Fruit fly (Drosophila melanogaster) whole organism, embryonic: ENCODE measurements around the gene CG14715.
A peak's percentile ranks its signal among the peaks of the same experiment; 100 is the strongest.

Experiments
- Bdp1 ChIP-seq: fragments of 200-800 bp; sonication (Bioruptor generic); optimal IDR thresholded peaks from 3 replicates; lab custom pipeline; 2016; ENCODE audit warnings: missing biosample characterization, missing genetic modification characterization
- CG10147 ChIP-seq: fragments of 200-800 bp; sonication (Bioruptor generic); optimal IDR thresholded peaks from 2 replicates; lab custom pipeline; 2019; ENCODE audit warnings: missing biosample characterization, mild to moderate bottlenecking, missing genetic modification characterization, moderate library complexity
- CG10366 ChIP-seq: fragments of 200-800 bp; sonication (Bioruptor generic); IDR thresholded peaks from 2 replicates; pipeline ENCODE4 v1.3.6; 2022; ENCODE audit warnings: missing biosample characterization, missing genetic modification characterization
- CG10565 ChIP-seq: fragments of 200-800 bp; sonication (Bioruptor generic); optimal IDR thresholded peaks from 3 replicates; lab custom pipeline; 2016; ENCODE audit warnings: missing biosample characterization, mild to moderate bottlenecking, missing genetic modification characterization
- CG10959 ChIP-seq: fragments of 200-800 bp; sonication (Bioruptor generic); IDR thresholded peaks from 2 replicates; pipeline ENCODE4 v1.3.6; 2022; ENCODE audit warnings: missing biosample characterization, missing genetic modification characterization
- CG11456 ChIP-seq: fragments of 200-800 bp; sonication (Bioruptor generic); IDR thresholded peaks from 3 replicates; pipeline ENCODE4 v1.3.6; 2022; ENCODE audit warnings: missing biosample characterization, missing genetic modification characterization
- CG12659 ChIP-seq: fragments of 200-800 bp; sonication (Bioruptor generic); optimal IDR thresholded peaks from 3 replicates; lab custom pipeline; 2017; ENCODE audit warnings: mild to moderate bottlenecking, missing biosample characterization, missing genetic modification reagents, missing genetic modification characterization
- CG16813 ChIP-seq: fragments of 200-800 bp; sonication (Bioruptor generic); IDR thresholded peaks from 3 replicates; pipeline ENCODE4 v1.3.6; 2022; ENCODE audit warnings: missing biosample characterization, missing genetic modification characterization; ENCODE audit not compliant: partially characterized antibody
- CG16815 ChIP-seq: fragments of 200-800 bp; sonication (Bioruptor generic); optimal IDR thresholded peaks from 3 replicates; lab custom pipeline; 2017; ENCODE audit warnings: missing biosample characterization, mild to moderate bottlenecking, missing genetic modification characterization
- CG17568 ChIP-seq: fragments of 200-800 bp; sonication (Bioruptor generic); optimal IDR thresholded peaks from 2 replicates; lab custom pipeline; 2018; ENCODE audit warnings: missing biosample characterization, mild to moderate bottlenecking, missing genetic modification characterization, moderate library complexity
- CG1792 ChIP-seq: fragments of 200-800 bp; sonication (Bioruptor generic); optimal IDR thresholded peaks from 2 replicates; lab custom pipeline; 2016; ENCODE audit warnings: missing biosample characterization, missing genetic modification characterization
- CG18011 ChIP-seq: fragments of 200-800 bp; sonication (Bioruptor generic); optimal IDR thresholded peaks from 2 replicates; lab custom pipeline; 2017; ENCODE audit warnings: missing biosample characterization, missing genetic modification characterization, mild to moderate bottlenecking, moderate library complexity, missing genotype
- CG18764 ChIP-seq: fragments of 200-800 bp; sonication (Bioruptor generic); optimal IDR thresholded peaks from 3 replicates; lab custom pipeline; 2016; ENCODE audit warnings: missing biosample characterization, missing genetic modification characterization
- CG2129 ChIP-seq: fragments of 200-800 bp; sonication (Bioruptor generic); IDR thresholded peaks from 2 replicates; pipeline ENCODE4 v1.3.6; 2022; ENCODE audit warnings: missing biosample characterization, missing genetic modification characterization; ENCODE audit not compliant: partially characterized antibody
- CG2678 ChIP-seq: fragments of 200-800 bp; sonication (Bioruptor generic); optimal IDR thresholded peaks from 3 replicates; lab custom pipeline; 2019; ENCODE audit warnings: missing biosample characterization, mild to moderate bottlenecking, missing genetic modification characterization, moderate library complexity
- CG30020 ChIP-seq: fragments of 200-800 bp; optimal IDR thresholded peaks from 2 replicates; lab custom pipeline; 2019; ENCODE audit warnings: missing biosample characterization, mild to moderate bottlenecking, missing genetic modification characterization, moderate library complexity
- CG3163 ChIP-seq: fragments of 200-800 bp; sonication (Bioruptor generic); optimal IDR thresholded peaks from 3 replicates; lab custom pipeline; 2016; ENCODE audit warnings: missing biosample characterization, missing genetic modification characterization
- CG3847 ChIP-seq: fragments of 200-800 bp; sonication (Bioruptor generic); IDR thresholded peaks from 2 replicates; pipeline ENCODE4 v1.3.6; 2022; ENCODE audit warnings: missing biosample characterization, missing genetic modification characterization
- CG4404 ChIP-seq: fragments of 200-800 bp; sonication (Bioruptor generic); IDR thresholded peaks from 2 replicates; pipeline ENCODE4 v1.3.6; 2022; ENCODE audit warnings: missing biosample characterization, missing genetic modification characterization
- CG4424 ChIP-seq: fragments of 200-800 bp; sonication (Bioruptor generic); optimal IDR thresholded peaks from 3 replicates; lab custom pipeline; 2016; ENCODE audit warnings: missing biosample characterization, missing genetic modification characterization
- CG4730 ChIP-seq: fragments of 200-800 bp; sonication (Bioruptor generic); IDR thresholded peaks from 2 replicates; pipeline ENCODE4 v1.3.6; 2022; ENCODE audit warnings: missing biosample characterization, missing genetic modification characterization
- CG6813 ChIP-seq: fragments of 200-800 bp; sonication (Bioruptor generic); optimal IDR thresholded peaks from 2 replicates; lab custom pipeline; 2017; ENCODE audit warnings: missing biosample characterization, missing genetic modification characterization, mild to moderate bottlenecking, moderate library complexity, missing genetic modification reagents
- CG7987 ChIP-seq: fragments of 200-800 bp; sonication (Bioruptor generic); optimal IDR thresholded peaks from 2 replicates; lab custom pipeline; 2018; ENCODE audit warnings: missing biosample characterization, mild to moderate bottlenecking, missing genetic modification characterization, moderate library complexity
- CG8359 ChIP-seq: fragments of 200-800 bp; sonication (Bioruptor generic); optimal IDR thresholded peaks from 2 replicates; lab custom pipeline; 2017; ENCODE audit warnings: missing biosample characterization, mild to moderate bottlenecking, missing genetic modification characterization, borderline replicate concordance
- CG8765 ChIP-seq: fragments of 200-800 bp; sonication (Bioruptor generic); IDR thresholded peaks from 2 replicates; pipeline ENCODE4 v1.3.6; 2022; ENCODE audit warnings: missing biosample characterization, missing genetic modification characterization
- Chrac-16 ChIP-seq: fragments of 200-800 bp; sonication (Bioruptor generic); optimal IDR thresholded peaks from 3 replicates; lab custom pipeline; 2016; ENCODE audit warnings: missing biosample characterization, missing genetic modification characterization
- Fer1 ChIP-seq: fragments of 200-800 bp; sonication (Bioruptor generic); optimal IDR thresholded peaks from 2 replicates; lab custom pipeline; 2017; ENCODE audit warnings: missing biosample characterization, mild to moderate bottlenecking, missing genetic modification characterization
- Fer3 ChIP-seq: fragments of 200-800 bp; sonication (Bioruptor generic); optimal IDR thresholded peaks from 2 replicates; lab custom pipeline; 2018; ENCODE audit warnings: missing biosample characterization, mild to moderate bottlenecking, missing genetic modification characterization, moderate library complexity
- H2.0 ChIP-seq: fragments of 200-800 bp; sonication (Bioruptor generic); IDR thresholded peaks from 2 replicates; pipeline ENCODE4 v1.3.6; 2022; ENCODE audit warnings: missing biosample characterization, missing genetic modification characterization
- Hr51 ChIP-seq, 2 experiments: fragments of 200-800 bp; sonication (Bioruptor generic); optimal IDR thresholded peaks; 2 replicates in 1 of 2; 3 replicates in 1 of 2; lab custom pipeline; 2016 to 2018; ENCODE audit warnings: missing biosample characterization in 2 of 2, missing genetic modification characterization in 2 of 2, mild to moderate bottlenecking in 1 of 2, moderate library complexity in 1 of 2
- Max ChIP-seq: fragments of 200-800 bp; sonication (Bioruptor generic); optimal IDR thresholded peaks from 2 replicates; lab custom pipeline; 2016; ENCODE audit warnings: missing biosample characterization, mild to moderate bottlenecking, missing genetic modification characterization
- Myb ChIP-seq: fragments of 200-800 bp; sonication (Bioruptor generic); optimal IDR thresholded peaks from 2 replicates; lab custom pipeline; 2016; ENCODE audit warnings: missing biosample characterization, missing genetic modification characterization
- Taf1 ChIP-seq: fragments of 200-800 bp; sonication (Bioruptor generic); IDR thresholded peaks from 2 replicates; pipeline ENCODE4 v1.3.6; 2022; ENCODE audit warnings: missing biosample characterization, missing genetic modification characterization
- Vsx1 ChIP-seq: fragments of 200-800 bp; sonication (Bioruptor generic); optimal IDR thresholded peaks from 2 replicates; lab custom pipeline; 2017; ENCODE audit warnings: missing biosample characterization, mild to moderate bottlenecking, missing genetic modification characterization, missing genetic modification reagents
- YL-1 ChIP-seq: fragments of 200-800 bp; sonication (Bioruptor generic); optimal IDR thresholded peaks from 3 replicates; lab custom pipeline; 2017; ENCODE audit warnings: missing biosample characterization, mild to moderate bottlenecking, missing genetic modification characterization
- ara ChIP-seq: fragments of 200-800 bp; sonication (Bioruptor generic); IDR thresholded peaks from 2 replicates; pipeline ENCODE4 v1.3.6; 2022; ENCODE audit warnings: missing biosample characterization, missing genetic modification characterization
- br ChIP-seq: fragments of >200 bp; optimal IDR thresholded peaks from 2 replicates; lab custom pipeline; 2017
- crc ChIP-seq: fragments of 200-800 bp; sonication (Bioruptor generic); optimal IDR thresholded peaks from 2 replicates; lab custom pipeline; 2016; ENCODE audit warnings: missing biosample characterization, missing genetic modification characterization
- esg ChIP-seq: fragments of 200-800 bp; sonication (Bioruptor generic); conservative IDR thresholded peaks from 2 replicates; pipeline ENCODE4 v1.3.6; 2022; ENCODE audit warnings: missing biosample characterization, missing genetic modification characterization
- exex ChIP-seq: fragments of 200-800 bp; sonication (Bioruptor generic); optimal IDR thresholded peaks from 4 replicates; lab custom pipeline; 2018; ENCODE audit warnings: missing biosample characterization, mild to moderate bottlenecking, missing genetic modification characterization, moderate library complexity
- fd64A ChIP-seq: fragments of 200-800 bp; sonication (Bioruptor generic); optimal IDR thresholded peaks from 3 replicates; lab custom pipeline; 2018; ENCODE audit warnings: missing biosample characterization, mild to moderate bottlenecking, missing genetic modification characterization
- grn ChIP-seq: fragments of 200-800 bp; sonication (Bioruptor generic); optimal IDR thresholded peaks from 3 replicates; lab custom pipeline; 2017; ENCODE audit warnings: missing biosample characterization, missing genetic modification characterization
- nom ChIP-seq: fragments of 200-800 bp; sonication (Bioruptor generic); optimal IDR thresholded peaks from 2 replicates; lab custom pipeline; 2017; ENCODE audit warnings: missing biosample characterization, missing genetic modification characterization, mild to moderate bottlenecking, moderate library complexity, missing genetic modification reagents
- pan ChIP-seq, 4 experiments: fragments of >200 bp in 3 of 4; fragments of 200-800 bp in 1 of 4; sonication (Bioruptor generic) in 1 of 4; optimal IDR thresholded peaks in 3 of 4; IDR thresholded peaks in 1 of 4; 2 replicates each; pipeline versions ENCODE4 v1.3.6 to Lab custom; 2017 to 2022; ENCODE audit warnings: missing biosample characterization in 2 of 4, missing genetic modification characterization in 2 of 4, mixed read lengths in 1 of 4
- prd ChIP-seq, 3 experiments: fragments of >200 bp in 2 of 3; fragments of 200-800 bp in 1 of 3; sonication (Bioruptor generic) in 1 of 3; optimal IDR thresholded peaks in 2 of 3; IDR thresholded peaks in 1 of 3; 2 replicates in 2 of 3; 3 replicates in 1 of 3; pipeline versions ENCODE4 v1.3.6 to Lab custom; 2017 to 2022; ENCODE audit warnings: missing biosample characterization in 1 of 3, missing genetic modification characterization in 1 of 3
- so ChIP-seq: fragments of 200-800 bp; sonication (Bioruptor generic); IDR thresholded peaks from 3 replicates; pipeline ENCODE4 v1.3.6; 2022; ENCODE audit warnings: missing biosample characterization, missing genetic modification characterization
- stc ChIP-seq: fragments of 200-800 bp; sonication (Bioruptor generic); IDR thresholded peaks from 2 replicates; pipeline ENCODE4 v1.3.6; 2022; ENCODE audit warnings: missing biosample characterization, missing genetic modification characterization
- wek ChIP-seq: fragments of 200-800 bp; sonication (Bioruptor generic); optimal IDR thresholded peaks from 3 replicates; lab custom pipeline; 2018; ENCODE audit warnings: missing biosample characterization, mild to moderate bottlenecking, missing genetic modification characterization, moderate library complexity

CG14715 gene

DNA sequence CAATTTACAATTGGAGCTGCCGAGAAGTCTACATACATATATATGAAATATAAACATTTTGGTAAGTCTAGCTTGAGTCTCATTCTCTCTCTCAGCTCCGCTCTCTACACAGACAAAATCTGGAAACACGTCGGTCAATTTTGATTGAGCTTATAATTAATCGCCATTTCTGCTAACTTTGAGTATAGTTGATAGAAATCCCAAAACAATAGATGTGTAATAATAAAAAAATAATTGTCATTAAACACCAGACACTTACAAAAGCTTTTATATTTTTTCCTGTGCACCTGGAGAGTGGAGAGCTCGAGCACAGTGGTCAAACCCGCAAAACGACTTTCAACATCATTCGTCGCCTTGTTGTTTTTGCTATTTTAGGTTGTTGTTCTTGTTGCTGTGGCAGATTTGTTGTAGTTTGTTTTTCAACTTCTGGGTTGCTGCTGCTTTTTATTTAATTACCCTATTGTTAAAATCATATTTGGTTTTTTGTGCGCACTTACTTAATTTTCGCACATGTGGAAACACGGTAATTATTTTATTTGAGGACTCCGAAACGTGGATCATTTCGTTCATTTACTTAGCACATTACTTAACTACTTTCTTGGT lies 17.3 kb upstream of the CG14715 start (continued):
- TF ChIP-seq CG16815 = peak; percentile 89
- peak; percentile 90 for TF ChIP-seq CG10959 (GFP tag; lab: Robert Waterston, UW)
- peak; percentile 75 for TF ChIP-seq CG10565 (GFP tag; lab: Kevin White, UChicago)
- peak; percentile 90 for TF ChIP-seq CG18764 (GFP tag; lab: Kevin White, UChicago)
- peak; percentile 97 for TF ChIP-seq CG11456 (GFP tag; lab: Robert Waterston, UW)
- peak; percentile 83 for TF ChIP-seq Myb (GFP tag; lab: Kevin White, UChicago)
- peak; percentile 97 for TF ChIP-seq H2.0
- peak; percentile 92 for TF ChIP-seq CG1792
- TF ChIP-seq Hr51 (GFP tag; optimal IDR thresholded peaks at IDR 0.05; lab: Kevin White, UChicago) = peak; percentile 94 to 96
- TF ChIP-seq prd (optimal IDR thresholded peaks at IDR 0.05; lab: Kevin White, UChicago) = no peak
- TF ChIP-seq prd (GFP tag; IDR thresholded peaks at IDR 0.05; lab: Robert Waterston, UW) = peak; percentile 96
- TF ChIP-seq esg (GFP tag; lab: Robert Waterston, UW) = peak; percentile 96
- peak; percentile 68 for TF ChIP-seq CG3163 (GFP tag; lab: Kevin White, UChicago)
- TF ChIP-seq fd64A (GFP tag; lab: Kevin White, UChicago) = peak; percentile 92
- peak; percentile 96 for TF ChIP-seq Fer1 (GFP tag; lab: Kevin White, UChicago)
- no peak for TF ChIP-seq br (lab: Kevin White, UChicago)
- TF ChIP-seq CG2678 (tag; lab: Kevin White, UChicago) = peak; percentile 98
- no peak for TF ChIP-seq pan (optimal IDR thresholded peaks at IDR 0.05; lab: Kevin White, UChicago)
- peak in 1 of 2 experiments; percentile 98 for TF ChIP-seq pan (GFP tag; optimal IDR thresholded peaks at IDR 0.05 in 1 of 2, IDR thresholded peaks at IDR 0.05 in 1 of 2)
- TF ChIP-seq CG2129 (GFP tag; lab: Robert Waterston, UW) = no peak
- TF ChIP-seq grn = peak; percentile 62
- peak; percentile 84 for TF ChIP-seq wek (GFP tag; lab: Kevin White, UChicago)
- peak; percentile 90 for TF ChIP-seq Vsx1
- TF ChIP-seq Fer3 (tag; lab: Kevin White, UChicago) = peak; percentile 97
- TF ChIP-seq CG30020 (tag; lab: Kevin White, UChicago) = peak; percentile 65
- peak; percentile 98 for TF ChIP-seq CG12659 (GFP tag; lab: Kevin White, UChicago)
- peak; percentile 97 for TF ChIP-seq CG3847 (GFP tag; lab: Robert Waterston, UW)
- TF ChIP-seq CG7987 = peak; percentile 92
- peak; percentile 87 for TF ChIP-seq CG8765 (GFP tag; lab: Robert Waterston, UW)
- peak; percentile 86 for TF ChIP-seq CG18011
- TF ChIP-seq CG4424 (GFP tag; lab: Kevin White, UChicago) = peak; percentile 96
- peak; percentile 96 for TF ChIP-seq CG17568 (GFP tag; lab: Kevin White, UChicago)
- peak; percentile 96 for TF ChIP-seq Chrac-16
- peak; percentile 89 for TF ChIP-seq crc
- peak; percentile 97 for TF ChIP-seq so
- TF ChIP-seq Bdp1 (GFP tag; lab: Kevin White, UChicago) = peak; percentile 91
- TF ChIP-seq YL-1 (GFP tag; lab: Kevin White, UChicago) = peak; percentile 77
- peak; percentile 97 for TF ChIP-seq nom
- TF ChIP-seq CG10147 (GFP tag; lab: Kevin White, UChicago) = peak; percentile 96
- TF ChIP-seq CG8359 (GFP tag; lab: Kevin White, UChicago) = peak; percentile 83
- TF ChIP-seq stc = peak; percentile 96
- TF ChIP-seq CG4730 = peak; percentile 95
- peak; percentile 95 for TF ChIP-seq ara (GFP tag; lab: Robert Waterston, UW)
- TF ChIP-seq CG4404 (GFP tag; lab: Robert Waterston, UW) = peak; percentile 86
- peak; percentile 96 for TF ChIP-seq CG10366 (GFP tag; lab: Robert Waterston, UW)
- TF ChIP-seq CG6813 (GFP tag; lab: Kevin White, UChicago) = peak; percentile 95
- TF ChIP-seq Max (GFP tag; lab: Kevin White, UChicago) = peak; percentile 92
- peak; percentile 79 for TF ChIP-seq exex (tag; lab: Kevin White, UChicago)
- peak; percentile 91 for TF ChIP-seq Taf1 (GFP tag; lab: Robert Waterston, UW)
- no peak for TF ChIP-seq CG16813 (GFP tag; lab: Robert Waterston, UW)
